Fruit fly (Drosophila melanogaster) whole organism, embryonic: ENCODE measurements around the gene Larp7.
A peak's percentile ranks its signal among the peaks of the same experiment; 100 is the strongest.

Source experiments
- Aef1 ChIP-seq: fragments of 200-800 bp; sonication (Bioruptor generic); IDR thresholded peaks from 3 replicates; pipeline ENCODE4 v1.3.6; 2022; ENCODE audit warnings: missing biosample characterization, missing genetic modification characterization
- Bgb ChIP-seq: fragments of 200-800 bp; sonication (Bioruptor generic); IDR thresholded peaks from 2 replicates; pipeline ENCODE4 v1.3.6; 2022; ENCODE audit warnings: missing biosample characterization, missing genetic modification characterization; ENCODE audit not compliant: partially characterized antibody
- C15 ChIP-seq: fragments of 200-800 bp; sonication (Bioruptor generic); IDR thresholded peaks from 3 replicates; pipeline ENCODE4 v1.3.6; 2022; ENCODE audit warnings: missing biosample characterization, missing genetic modification characterization
- CG10267 ChIP-seq: fragments of 200-800 bp; sonication (Bioruptor generic); optimal IDR thresholded peaks from 2 replicates; lab custom pipeline; 2018; ENCODE audit warnings: missing biosample characterization, mild to moderate bottlenecking, missing genetic modification characterization, moderate library complexity
- CG12299 ChIP-seq: fragments of 200-800 bp; sonication (Bioruptor generic); optimal IDR thresholded peaks from 2 replicates; lab custom pipeline; 2018; ENCODE audit warnings: missing biosample characterization, mild to moderate bottlenecking, missing genetic modification characterization
- CG13287 ChIP-seq: fragments of 200-800 bp; sonication (Bioruptor generic); IDR thresholded peaks from 2 replicates; pipeline ENCODE4 v1.3.6; 2022; ENCODE audit warnings: missing biosample characterization, missing genetic modification characterization; ENCODE audit not compliant: partially characterized antibody
- CG13296 ChIP-seq: fragments of 200-800 bp; sonication (Bioruptor generic); optimal IDR thresholded peaks from 3 replicates; lab custom pipeline; 2018; ENCODE audit warnings: missing biosample characterization, mild to moderate bottlenecking, missing genetic modification characterization
- CG14710 ChIP-seq: fragments of 200-800 bp; sonication (Bioruptor generic); optimal IDR thresholded peaks from 3 replicates; lab custom pipeline; 2019; ENCODE audit warnings: missing biosample characterization, mild to moderate bottlenecking, missing genetic modification characterization, moderate library complexity
- CG15479 ChIP-seq: fragments of 200-800 bp; sonication (Bioruptor generic); optimal IDR thresholded peaks from 3 replicates; lab custom pipeline; 2019; ENCODE audit warnings: missing biosample characterization, mild to moderate bottlenecking, missing genetic modification characterization, moderate library complexity
- CG15514 ChIP-seq: fragments of 200-800 bp; sonication (Bioruptor generic); optimal IDR thresholded peaks from 3 replicates; lab custom pipeline; 2017; ENCODE audit warnings: missing biosample characterization, missing genetic modification characterization, mild to moderate bottlenecking, moderate library complexity, missing genetic modification reagents
- CG2199 ChIP-seq: fragments of 200-800 bp; sonication (Bioruptor generic); IDR thresholded peaks from 3 replicates; pipeline ENCODE4 v1.3.6; 2022; ENCODE audit warnings: missing biosample characterization, missing genetic modification characterization
- CG4617 ChIP-seq: fragments of 200-800 bp; sonication (Bioruptor generic); optimal IDR thresholded peaks from 3 replicates; lab custom pipeline; 2016; ENCODE audit warnings: missing biosample characterization, missing genetic modification characterization, borderline replicate concordance
- CG7963 ChIP-seq: fragments of 200-800 bp; sonication (Bioruptor generic); IDR thresholded peaks from 3 replicates; pipeline ENCODE4 v1.3.6; 2022; ENCODE audit warnings: missing biosample characterization, missing genetic modification characterization; ENCODE audit not compliant: partially characterized antibody
- CG9797 ChIP-seq: fragments of 200-800 bp; sonication (Bioruptor generic); optimal IDR thresholded peaks from 3 replicates; lab custom pipeline; 2018; ENCODE audit warnings: missing biosample characterization, mild to moderate bottlenecking, missing genetic modification characterization
- CG9817 ChIP-seq: fragments of 200-800 bp; sonication (Bioruptor generic); optimal IDR thresholded peaks from 2 replicates; lab custom pipeline; 2018; ENCODE audit warnings: missing biosample characterization, mild to moderate bottlenecking, missing genetic modification characterization, moderate library complexity
- CHES-1-like ChIP-seq: fragments of 200-800 bp; sonication (Bioruptor generic); optimal IDR thresholded peaks from 2 replicates; lab custom pipeline; 2016; ENCODE audit warnings: missing biosample characterization, missing genetic modification characterization
- Dbx ChIP-seq: fragments of 200-800 bp; sonication (Bioruptor generic); IDR thresholded peaks from 3 replicates; pipeline ENCODE4 v1.3.6; 2022; ENCODE audit warnings: missing biosample characterization, missing genetic modification characterization
- HLH4C ChIP-seq: fragments of 200-800 bp; sonication (Bioruptor generic); IDR thresholded peaks from 3 replicates; pipeline ENCODE4 v1.3.6; 2022; ENCODE audit warnings: missing biosample characterization, missing genetic modification characterization; ENCODE audit not compliant: partially characterized antibody
- HmgD ChIP-seq: fragments of 200-800 bp; sonication (Bioruptor generic); optimal IDR thresholded peaks from 3 replicates; lab custom pipeline; 2016; ENCODE audit warnings: missing biosample characterization, missing genetic modification characterization
- HmgZ ChIP-seq: fragments of 200-800 bp; sonication (Bioruptor generic); optimal IDR thresholded peaks from 2 replicates; lab custom pipeline; 2018; ENCODE audit warnings: missing biosample characterization, mild to moderate bottlenecking, missing genetic modification characterization
- Hmr ChIP-seq: fragments of 200-800 bp; sonication (Bioruptor generic); optimal IDR thresholded peaks from 3 replicates; lab custom pipeline; 2017; ENCODE audit warnings: mild to moderate bottlenecking, missing biosample characterization, missing genetic modification reagents, missing genetic modification characterization
- Jarid2 ChIP-seq: fragments of 200-800 bp; sonication (Bioruptor generic); optimal IDR thresholded peaks from 3 replicates; lab custom pipeline; 2017; ENCODE audit warnings: mild to moderate bottlenecking, missing biosample characterization, missing genetic modification reagents, missing genetic modification characterization
- MBD-R2 ChIP-seq: fragments of 200-800 bp; sonication (Bioruptor generic); IDR thresholded peaks from 2 replicates; pipeline ENCODE4 v1.3.6; 2022; ENCODE audit warnings: missing biosample characterization, missing genetic modification characterization
- Myb ChIP-seq: fragments of 200-800 bp; sonication (Bioruptor generic); optimal IDR thresholded peaks from 2 replicates; lab custom pipeline; 2016; ENCODE audit warnings: missing biosample characterization, missing genetic modification characterization
- Pdp1 ChIP-seq, 2 experiments: fragments of 200-800 bp; sonication (Bioruptor generic); optimal IDR thresholded peaks; 3 replicates each; lab custom pipeline; 2016; ENCODE audit warnings: missing biosample characterization in 2 of 2, missing genetic modification characterization in 2 of 2, mild to moderate bottlenecking in 1 of 2, moderate library complexity in 1 of 2
- Poxn ChIP-seq: fragments of 200-800 bp; sonication (Bioruptor generic); IDR thresholded peaks from 2 replicates; pipeline ENCODE4 v1.3.6; 2022; ENCODE audit warnings: missing biosample characterization, missing genetic modification characterization
- Sox100B ChIP-seq: fragments of 200-800 bp; sonication (Bioruptor generic); optimal IDR thresholded peaks from 3 replicates; lab custom pipeline; 2018; ENCODE audit warnings: missing biosample characterization, mild to moderate bottlenecking, missing genetic modification characterization
- YL-1 ChIP-seq: fragments of 200-800 bp; sonication (Bioruptor generic); optimal IDR thresholded peaks from 3 replicates; lab custom pipeline; 2017; ENCODE audit warnings: missing biosample characterization, mild to moderate bottlenecking, missing genetic modification characterization
- chinmo ChIP-seq: fragments of 200-800 bp; sonication (Bioruptor generic); IDR thresholded peaks from 4 replicates; pipeline ENCODE4 v1.3.6; 2022; ENCODE audit warnings: missing biosample characterization, missing genetic modification characterization; ENCODE audit not compliant: partially characterized antibody
- chm ChIP-seq: fragments of 200-800 bp; sonication (Bioruptor generic); IDR thresholded peaks from 2 replicates; pipeline ENCODE4 v1.3.6; 2022; ENCODE audit warnings: missing biosample characterization, missing genetic modification characterization
- ci ChIP-seq: fragments of 200-800 bp; sonication (Bioruptor generic); IDR thresholded peaks from 3 replicates; pipeline ENCODE4 v1.3.6; 2022; ENCODE audit warnings: missing biosample characterization, missing genetic modification characterization
- crp ChIP-seq, 2 experiments: fragments of 200-800 bp; sonication (Bioruptor generic); optimal IDR thresholded peaks; 2 replicates in 1 of 2; 3 replicates in 1 of 2; lab custom pipeline; 2017; ENCODE audit warnings: missing biosample characterization in 2 of 2, missing genetic modification characterization in 2 of 2, mild to moderate bottlenecking in 1 of 2, moderate library complexity in 1 of 2
- cwo ChIP-seq: fragments of 200-800 bp; sonication (Bioruptor generic); optimal IDR thresholded peaks from 3 replicates; lab custom pipeline; 2017; ENCODE audit warnings: missing biosample characterization, missing genetic modification characterization, mild to moderate bottlenecking, moderate library complexity, missing genetic modification reagents
- dan ChIP-seq: fragments of 200-800 bp; sonication (Bioruptor generic); IDR thresholded peaks from 2 replicates; pipeline ENCODE4 v1.3.6; 2022; ENCODE audit warnings: missing biosample characterization, missing genetic modification characterization
- dimm ChIP-seq: fragments of 200-800 bp; sonication (Bioruptor generic); IDR thresholded peaks from 2 replicates; pipeline ENCODE4 v1.3.6; 2022; ENCODE audit warnings: missing biosample characterization, missing genetic modification characterization
- eyg ChIP-seq: fragments of 200-800 bp; sonication (Bioruptor generic); optimal IDR thresholded peaks from 3 replicates; lab custom pipeline; 2016; ENCODE audit warnings: missing biosample characterization, missing genetic modification characterization
- gfzf ChIP-seq: fragments of 200-800 bp; sonication (Bioruptor generic); optimal IDR thresholded peaks from 2 replicates; lab custom pipeline; 2016; ENCODE audit warnings: missing biosample characterization, mild to moderate bottlenecking, missing genetic modification characterization, moderate library complexity
- h ChIP-seq: fragments of >200 bp; optimal IDR thresholded peaks from 2 replicates; lab custom pipeline; 2017
- nmo ChIP-seq: fragments of 200-800 bp; sonication (Bioruptor generic); optimal IDR thresholded peaks from 2 replicates; lab custom pipeline; 2018; ENCODE audit warnings: missing biosample characterization, mild to moderate bottlenecking, missing genetic modification characterization, moderate library complexity
- phol ChIP-seq: fragments of 200-800 bp; sonication (Bioruptor generic); optimal IDR thresholded peaks from 3 replicates; lab custom pipeline; 2018; ENCODE audit warnings: missing biosample characterization, mild to moderate bottlenecking, missing genetic modification characterization, moderate library complexity
- pita ChIP-seq: fragments of 200-800 bp; sonication (Bioruptor generic); optimal IDR thresholded peaks from 2 replicates; lab custom pipeline; 2017; ENCODE audit warnings: missing biosample characterization, mild to moderate bottlenecking, missing genetic modification characterization
- sens-2 ChIP-seq: fragments of 200-800 bp; sonication (Bioruptor generic); IDR thresholded peaks from 2 replicates; pipeline ENCODE4 v1.3.6; 2022; ENCODE audit warnings: missing biosample characterization, missing genetic modification characterization
- sna ChIP-seq: fragments of 200-800 bp; sonication (Bioruptor generic); IDR thresholded peaks from 2 replicates; pipeline ENCODE4 v1.3.6; 2022; ENCODE audit warnings: missing biosample characterization, missing genetic modification characterization; ENCODE audit not compliant: partially characterized antibody
- ssp ChIP-seq: fragments of 200-800 bp; sonication (Bioruptor generic); IDR thresholded peaks from 2 replicates; pipeline ENCODE4 v1.3.6; 2022; ENCODE audit warnings: missing biosample characterization, missing genetic modification characterization
- stc ChIP-seq: fragments of 200-800 bp; sonication (Bioruptor generic); IDR thresholded peaks from 2 replicates; pipeline ENCODE4 v1.3.6; 2022; ENCODE audit warnings: missing biosample characterization, missing genetic modification characterization
- sug ChIP-seq: fragments of 200-800 bp; optimal IDR thresholded peaks from 2 replicates; lab custom pipeline; 2019; ENCODE audit warnings: missing biosample characterization, mild to moderate bottlenecking, missing genetic modification characterization, moderate library complexity
- trem ChIP-seq: fragments of 200-800 bp; optimal IDR thresholded peaks from 3 replicates; lab custom pipeline; 2019; ENCODE audit warnings: missing biosample characterization, mild to moderate bottlenecking, missing genetic modification characterization, moderate library complexity
- tup ChIP-seq: fragments of 200-800 bp; sonication (Bioruptor generic); optimal IDR thresholded peaks from 2 replicates; lab custom pipeline; 2016; ENCODE audit warnings: missing biosample characterization, mild to moderate bottlenecking, missing genetic modification characterization, moderate library complexity

Gene Larp7

dm6 chrX:9282783-9283289 lies 39.2 kb downstream of the Larp7 start, which contains the start of gene c11.1 (continued):
- TF ChIP-seq CG4617 (GFP tag; lab: Kevin White, UChicago) (peak; percentile 45), HmgD (GFP tag; lab: Kevin White, UChicago) (peak; percentile 49), CG12299 (tag; lab: Kevin White, UChicago) (no peak), dimm (GFP tag; lab: Robert Waterston, UW) (no peak), eyg (GFP tag; lab: Kevin White, UChicago) (no peak), YL-1 (GFP tag; lab: Kevin White, UChicago) (peak; percentile 20), HmgZ (tag; lab: Kevin White, UChicago) (peak; percentile 58), Poxn (GFP tag; lab: Robert Waterston, UW) (no peak), HLH4C (GFP tag; lab: Robert Waterston, UW) (peak; percentile 43; the same call in 1 of the 3 replicates), ssp (GFP tag; lab: Robert Waterston, UW) (0 out of 2 replicates have a peak, but pooled peaks have one; percentile 18), Hmr (GFP tag; lab: Kevin White, UChicago) (no peak), Jarid2 (no peak), Aef1 (peak; percentile 35; the same call in 1 of the 3 replicates), chinmo (peak; percentile 72; the same call in 2 of the 4 replicates), Dbx (GFP tag; lab: Robert Waterston, UW) (no peak), gfzf (GFP tag; lab: Kevin White, UChicago) (peak; percentile 95), h (lab: Kevin White, UChicago) (no peak), CG2199 (GFP tag; lab: Robert Waterston, UW) (peak; percentile 73; the same call in 2 of the 3 replicates), C15 (no peak), CG9817 (tag; lab: Kevin White, UChicago) (no peak), nmo (GFP tag; lab: Kevin White, UChicago) (peak; percentile 30), Pdp1 (GFP tag; optimal IDR thresholded peaks at IDR 0.05; lab: Kevin White, UChicago) (peak in 1 of 2 experiments; percentile 56), sna (0 out of 2 replicates have a peak, but pooled peaks have one; percentile 35), phol (tag; lab: Kevin White, UChicago) (peak; percentile 19), ci (GFP tag; lab: Robert Waterston, UW) (peak; percentile 34; the same call in 1 of the 3 replicates), CG7963 (no peak), cwo (GFP tag; lab: Kevin White, UChicago) (no peak), CG15479 (GFP tag; lab: Kevin White, UChicago) (peak; percentile 83), sug (peak; percentile 49), MBD-R2 (peak; percentile 66), crp (GFP tag; optimal IDR thresholded peaks at IDR 0.05; lab: Kevin White, UChicago) (peak in 1 of 2 experiments; percentile 65), stc (no peak), CG9797 (GFP tag; lab: Kevin White, UChicago) (peak; percentile 73), chm (no peak), Bgb (GFP tag; lab: Robert Waterston, UW) (peak; percentile 36; the same call in 1 of the 2 replicates), sens-2 (GFP tag; lab: Robert Waterston, UW) (no peak), Myb (peak; percentile 69), CHES-1-like (peak; percentile 55), pita (GFP tag; lab: Kevin White, UChicago) (peak; percentile 87), CG14710 (tag; lab: Kevin White, UChicago) (peak; percentile 38), CG13287 (GFP tag; lab: Robert Waterston, UW) (peak; percentile 47; the same call in 1 of the 2 replicates), trem (tag; lab: Kevin White, UChicago) (peak; percentile 50), CG10267 (tag; lab: Kevin White, UChicago) (peak; percentile 4), tup (GFP tag; lab: Kevin White, UChicago) (no peak), CG13296 (GFP tag; lab: Kevin White, UChicago) (no peak), CG15514 (peak; percentile 36), dan (no peak), Sox100B (GFP tag; lab: Kevin White, UChicago) (no peak)
